Worm (Caenorhabditis elegans) whole organism, L3 larva: ENCODE results near the gene pdzd-8.

Experiments used
- R02D3.7 ChIP-seq: fragments of 150-350 bp; optimal IDR thresholded peaks from 2 replicates; lab custom pipeline; 2014; ENCODE audit warnings: missing biosample characterization, missing genetic modification characterization
- ZK546.5 ChIP-seq: sonication (generic microtip); optimal IDR thresholded peaks from 2 replicates; lab custom pipeline; 2017; ENCODE audit warnings: missing biosample characterization, missing genetic modification characterization
- aly-2 ChIP-seq: fragments of 150-350 bp; optimal IDR thresholded peaks from 2 replicates; lab custom pipeline; 2014; ENCODE audit warnings: missing biosample characterization, missing genetic modification characterization
- ama-1 ChIP-seq: fragments of 150-350 bp; optimal IDR thresholded peaks from 2 replicates; lab custom pipeline; 2018
- ceh-16 ChIP-seq: sonication (generic microtip); optimal IDR thresholded peaks from 2 replicates; lab custom pipeline; 2017; ENCODE audit warnings: missing biosample characterization, missing genetic modification characterization
- ceh-82 ChIP-seq: fragments of 150-350 bp; optimal IDR thresholded peaks from 2 replicates; lab custom pipeline; 2014; ENCODE audit warnings: missing biosample characterization, missing genetic modification characterization
- ceh-9 ChIP-seq: sonication (generic microtip); optimal IDR thresholded peaks from 2 replicates; lab custom pipeline; 2018; ENCODE audit warnings: missing biosample characterization, missing genetic modification characterization
- daf-12 ChIP-seq: fragments of 150-350 bp; optimal IDR thresholded peaks from 2 replicates; lab custom pipeline; 2014; ENCODE audit warnings: missing biosample characterization, missing genetic modification reagents, missing genetic modification characterization
- egl-27 ChIP-seq: sonication (generic microtip); optimal IDR thresholded peaks from 4 replicates; lab custom pipeline; 2017; ENCODE audit warnings: missing biosample characterization, missing genetic modification reagents, missing genetic modification characterization
- elt-2 ChIP-seq: sonication (generic microtip); optimal IDR thresholded peaks from 2 replicates; lab custom pipeline; 2016; ENCODE audit warnings: missing genetic modification reagents, mild to moderate bottlenecking, missing genetic modification characterization, missing compliant biosample characterization
- elt-3 ChIP-seq, 3 experiments: fragments of 150-350 bp in 1 of 3; sonication (generic microtip) in 2 of 3; optimal IDR thresholded peaks; 2 replicates in 2 of 3; 4 replicates in 1 of 3; lab custom pipeline; 2014 to 2017; ENCODE audit warnings: missing biosample characterization in 3 of 3, missing genetic modification characterization in 3 of 3
- fkh-10 ChIP-seq: sonication (generic microtip); optimal IDR thresholded peaks from 2 replicates; lab custom pipeline; 2017; ENCODE audit warnings: missing biosample characterization, missing genetic modification reagents, missing genetic modification characterization
- fos-1 ChIP-seq: fragments of 150-350 bp; optimal IDR thresholded peaks from 2 replicates; lab custom pipeline; 2014; ENCODE audit warnings: missing biosample characterization, missing genetic modification characterization
- hmg-11 ChIP-seq: sonication (generic microtip); optimal IDR thresholded peaks from 2 replicates; lab custom pipeline; 2016; ENCODE audit warnings: missing genetic modification characterization, missing compliant biosample characterization
- jun-1 ChIP-seq: fragments of 150-350 bp; optimal IDR thresholded peaks from 2 replicates; lab custom pipeline; 2014; ENCODE audit warnings: missing biosample characterization, missing genetic modification reagents, missing genetic modification characterization
- lin-15B ChIP-seq: fragments of 150-350 bp; optimal IDR thresholded peaks from 2 replicates; lab custom pipeline; 2014; ENCODE audit warnings: missing biosample characterization, missing genetic modification characterization
- lin-39 ChIP-seq: fragments of 150-350 bp; optimal IDR thresholded peaks from 2 replicates; lab custom pipeline; 2018; ENCODE audit warnings: missing biosample characterization, missing genetic modification reagents, missing genetic modification characterization
- lsy-12 ChIP-seq: sonication (generic microtip); optimal IDR thresholded peaks from 2 replicates; lab custom pipeline; 2016; ENCODE audit warnings: mild to moderate bottlenecking, missing genetic modification characterization, missing compliant biosample characterization
- mdl-1 ChIP-seq: fragments of 150-350 bp; optimal IDR thresholded peaks from 2 replicates; lab custom pipeline; 2014; ENCODE audit warnings: missing biosample characterization, missing genetic modification characterization
- mml-1 ChIP-seq: fragments of 150-350 bp; sonication (generic microtip); optimal IDR thresholded peaks from 3 replicates; lab custom pipeline; 2014; ENCODE audit warnings: missing biosample characterization, missing genetic modification characterization
- nfya-1 ChIP-seq: sonication (generic microtip); optimal IDR thresholded peaks from 2 replicates; lab custom pipeline; 2017; ENCODE audit warnings: missing genetic modification characterization, mild to moderate bottlenecking, missing compliant biosample characterization, antibody characterized with exemption, moderate library complexity; ENCODE audit not compliant: insufficient read depth
- nhr-11 ChIP-seq: fragments of 150-350 bp; optimal IDR thresholded peaks from 2 replicates; lab custom pipeline; 2014; ENCODE audit warnings: missing biosample characterization, missing genetic modification characterization
- nhr-12 ChIP-seq: fragments of 150-350 bp; optimal IDR thresholded peaks from 2 replicates; lab custom pipeline; 2014; ENCODE audit warnings: missing biosample characterization, missing genetic modification characterization
- nhr-23 ChIP-seq: fragments of 150-350 bp; optimal IDR thresholded peaks from 2 replicates; lab custom pipeline; 2014; ENCODE audit warnings: missing biosample characterization, missing genetic modification reagents, missing genetic modification characterization
- nhr-237 ChIP-seq: fragments of 150-350 bp; optimal IDR thresholded peaks from 2 replicates; lab custom pipeline; 2014; ENCODE audit warnings: missing biosample characterization, missing genetic modification characterization
- nhr-25 ChIP-seq: sonication (generic microtip); optimal IDR thresholded peaks from 2 replicates; lab custom pipeline; 2017; ENCODE audit warnings: missing biosample characterization, missing genetic modification characterization
- nhr-28 ChIP-seq: fragments of 150-350 bp; optimal IDR thresholded peaks from 2 replicates; lab custom pipeline; 2014; ENCODE audit warnings: missing biosample characterization, missing genetic modification characterization
- nhr-67 ChIP-seq: fragments of 150-350 bp; optimal IDR thresholded peaks from 2 replicates; lab custom pipeline; 2014; ENCODE audit warnings: missing biosample characterization, missing genetic modification characterization
- nhr-76 ChIP-seq: fragments of 150-350 bp; sonication (generic microtip); optimal IDR thresholded peaks from 5 replicates; lab custom pipeline; 2014; ENCODE audit warnings: missing biosample characterization, missing genetic modification characterization
- nhr-77 ChIP-seq: fragments of 150-350 bp; optimal IDR thresholded peaks from 2 replicates; lab custom pipeline; 2014; ENCODE audit warnings: missing biosample characterization, missing genetic modification characterization
- pha-4 ChIP-seq: fragments of 150-350 bp; optimal IDR thresholded peaks from 2 replicates; lab custom pipeline; 2014; ENCODE audit warnings: missing biosample characterization, missing genetic modification reagents, missing genetic modification characterization
- pqm-1 ChIP-seq: fragments of 150-350 bp; optimal IDR thresholded peaks from 2 replicates; lab custom pipeline; 2017; ENCODE audit warnings: missing biosample characterization, missing genetic modification characterization, inconsistent platforms
- sea-2 ChIP-seq: fragments of 150-350 bp; sonication (generic microtip); optimal IDR thresholded peaks from 4 replicates; lab custom pipeline; 2014; ENCODE audit warnings: missing biosample characterization, missing genetic modification reagents, missing genetic modification characterization
- skn-1 ChIP-seq: fragments of 150-350 bp; optimal IDR thresholded peaks from 2 replicates; lab custom pipeline; 2014; ENCODE audit warnings: missing biosample characterization, missing genetic modification characterization
- snpc-4 ChIP-seq: fragments of 150-350 bp; optimal IDR thresholded peaks from 2 replicates; lab custom pipeline; 2014; ENCODE audit warnings: missing biosample characterization, missing genetic modification characterization
- tbx-2 ChIP-seq: sonication (generic microtip); optimal IDR thresholded peaks from 2 replicates; lab custom pipeline; 2016; ENCODE audit warnings: mild to moderate bottlenecking, missing genetic modification characterization, missing compliant biosample characterization
- unc-39 ChIP-seq: sonication (generic microtip); optimal IDR thresholded peaks from 4 replicates; lab custom pipeline; 2017; ENCODE audit warnings: missing biosample characterization, missing genetic modification characterization
- unc-62 ChIP-seq: fragments of 150-350 bp; sonication (generic microtip); optimal IDR thresholded peaks from 4 replicates; lab custom pipeline; 2014; ENCODE audit warnings: missing biosample characterization, missing genetic modification reagents, missing genetic modification characterization
- ztf-11 ChIP-seq: fragments of 150-350 bp; optimal IDR thresholded peaks from 2 replicates; lab custom pipeline; 2014; ENCODE audit warnings: missing biosample characterization, missing genetic modification characterization
- ztf-4 ChIP-seq: fragments of 150-350 bp; optimal IDR thresholded peaks from 2 replicates; lab custom pipeline; 2014; ENCODE audit warnings: missing biosample characterization, missing genetic modification characterization

The pdzd-8 gene

ce11 chrIV:8979062-8979612 lies 3.8 kb downstream of the pdzd-8 start:
- TF ChIP-seq ceh-16 (no peak), fkh-10 (no peak), snpc-4 (no peak), sea-2 (GFP tag; lab: Kevin White, UChicago) (no peak), aly-2 (no peak), nhr-67 (tag; lab: Kevin White, UChicago) (no peak), hmg-11 (no peak), ZK546.5 (tag; lab: Kevin White, UChicago) (no peak), skn-1 (tag; lab: Kevin White, UChicago) (no peak), lin-15B (tag; lab: Kevin White, UChicago) (no peak), nhr-12 (tag; lab: Kevin White, UChicago) (no peak)

ce11 chrIV:8979695-8980094 lies 4.4 kb downstream of the pdzd-8 start, which contains the start of gene col-119:
TSS of gene col-119 (minus strand) at chrIV:8979795.
- TF ChIP-seq unc-62 (GFP tag; lab: Kevin White, UChicago) (no peak), ceh-82 (tag; lab: Kevin White, UChicago) (no peak), mml-1 (tag; lab: Kevin White, UChicago) (no peak), pha-4 (tag; lab: Kevin White, UChicago) (no peak), nhr-11 (tag; lab: Kevin White, UChicago) (no peak), nhr-28 (tag; lab: Kevin White, UChicago) (no peak), lsy-12 (no peak), nhr-76 (tag; lab: Kevin White, UChicago) (no peak), egl-27 (tag; lab: Kevin White, UChicago) (no peak), R02D3.7 (no peak), hmg-11 (no peak), daf-12 (tag; lab: Kevin White, UChicago) (no peak), fos-1 (tag; lab: Kevin White, UChicago) (no peak), nhr-25 (tag; lab: Kevin White, UChicago) (no peak), elt-3 (tag; optimal IDR thresholded peaks at IDR 0.05; lab: Kevin White, UChicago) (no peak), fkh-10 (no peak), ceh-16 (no peak), skn-1 (tag; lab: Kevin White, UChicago) (no peak), nhr-237 (no peak), sea-2 (GFP tag; lab: Kevin White, UChicago) (no peak)

DNA sequence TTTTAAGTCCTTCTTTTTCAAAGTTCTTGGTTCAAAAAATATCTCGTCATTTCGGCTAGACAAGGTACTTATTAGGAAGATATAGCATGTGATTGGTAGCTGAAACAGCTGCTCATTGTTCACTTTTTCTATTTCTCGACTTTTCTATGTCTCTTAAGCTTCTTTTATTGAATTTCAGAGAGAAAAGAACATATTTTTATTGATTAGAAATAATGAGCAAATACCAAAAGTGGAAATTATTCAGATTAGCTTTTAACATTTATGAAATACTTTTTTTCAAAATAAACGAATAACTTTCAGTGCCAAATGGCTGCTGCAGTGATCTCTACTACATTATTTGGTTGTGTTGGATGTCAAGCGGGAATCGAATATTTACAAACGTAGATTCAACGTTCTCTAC lies 9.2 kb downstream of the pdzd-8 start, which contains the start of gene nstp-1:
Gene nstp-1 (plus strand): TSS at position 301 of the 400 bp plus-strand sequence.
- no peak for TF ChIP-seq tbx-2 (tag; lab: Kevin White, UChicago)
- TF ChIP-seq ztf-4 (tag; lab: Kevin White, UChicago) = no peak
- no peak for TF ChIP-seq ceh-9
- TF ChIP-seq R02D3.7 = no peak
- no peak for TF ChIP-seq ama-1 (lab: Kevin White, UChicago)
- no peak for TF ChIP-seq egl-27 (tag; lab: Kevin White, UChicago)
- TF ChIP-seq ztf-11 = no peak
- no peak for TF ChIP-seq ceh-82 (tag; lab: Kevin White, UChicago)
- no peak for TF ChIP-seq nhr-76 (tag; lab: Kevin White, UChicago)
- no peak for TF ChIP-seq elt-2 (tag; lab: Kevin White, UChicago)
- TF ChIP-seq nhr-25 (tag; lab: Kevin White, UChicago) = no peak
- no peak for TF ChIP-seq lin-15B (tag; lab: Kevin White, UChicago)
- TF ChIP-seq nhr-77 = no peak
- no peak for TF ChIP-seq hmg-11

ce11 chrIV:8986761-8987316 lies 11.5 kb downstream of the pdzd-8 start, which contains the start of gene bre-1:
TSS of gene bre-1 (plus strand) at chrIV:8987266.
- TF ChIP-seq egl-27 (tag; lab: Kevin White, UChicago) = no peak
- TF ChIP-seq ztf-4 (tag; lab: Kevin White, UChicago) = no peak
- TF ChIP-seq ZK546.5 (tag; lab: Kevin White, UChicago) = no peak
- no peak for TF ChIP-seq ama-1 (lab: Kevin White, UChicago)
- TF ChIP-seq daf-12 (tag; lab: Kevin White, UChicago) = no peak
- no peak for TF ChIP-seq pqm-1 (tag; lab: Kevin White, UChicago)
- no peak for TF ChIP-seq fkh-10
- peak; percentile 23 for TF ChIP-seq nfya-1 (tag; lab: Kevin White, UChicago)
- no peak for TF ChIP-seq skn-1 (tag; lab: Kevin White, UChicago)
- TF ChIP-seq nhr-11 (tag; lab: Kevin White, UChicago) = no peak
- TF ChIP-seq nhr-12 (tag; lab: Kevin White, UChicago) = no peak
- peak; percentile 74 for TF ChIP-seq elt-2 (tag; lab: Kevin White, UChicago)
- TF ChIP-seq fos-1 (tag; lab: Kevin White, UChicago) = no peak
- no peak for TF ChIP-seq unc-39 (tag; lab: Kevin White, UChicago)
- TF ChIP-seq pha-4 (tag; lab: Kevin White, UChicago) = no peak
- no peak for TF ChIP-seq nhr-23 (tag; lab: Kevin White, UChicago)
- no peak for TF ChIP-seq lin-39 (tag; lab: Kevin White, UChicago)
- no peak for TF ChIP-seq tbx-2 (tag; lab: Kevin White, UChicago)
- no peak for TF ChIP-seq jun-1 (tag; lab: Kevin White, UChicago)
- TF ChIP-seq mdl-1 (tag; lab: Kevin White, UChicago) = no peak
- TF ChIP-seq hmg-11 = peak; percentile 63
